Worm (Caenorhabditis elegans): Measurements from ENCODE around the gene snf-6.

ce11 chrIII:1533615-1534014 is 988 bp upstream of the snf-6 start, which contains the start of gene mtg-1:
- TF ChIP-seq mbf-1 (tag; optimal IDR thresholded peaks at IDR 0.05), result no peak
- TF ChIP-seq nhr-21 (tag; optimal IDR thresholded peaks at IDR 0.05), result no peak
- no peak for TF ChIP-seq lin-39 (tag; optimal IDR thresholded peaks at IDR 0.05)
- no peak for TF ChIP-seq zag-1 (tag; optimal IDR thresholded peaks at IDR 0.05)
- no peak for TF ChIP-seq ama-1 (optimal IDR thresholded peaks at IDR 0.05)
- no peak for TF ChIP-seq elt-3 (tag; optimal IDR thresholded peaks at IDR 0.05)
- no peak for TF ChIP-seq ztf-11 (tag; optimal IDR thresholded peaks at IDR 0.05)
- TF ChIP-seq unc-62 (GFP tag; optimal IDR thresholded peaks at IDR 0.05), result no peak
- TF ChIP-seq egl-27 (tag; optimal IDR thresholded peaks at IDR 0.05), result no peak
- no peak for TF ChIP-seq nhr-237 (tag; optimal IDR thresholded peaks at IDR 0.05)
